Fruit fly (Drosophila melanogaster) Kc167 (cell line): ENCODE results near the gene CG11164.

Source experiments
- Sin3A ChIP-seq: fragments of >200 bp; optimal IDR thresholded peaks from 2 replicates; lab custom pipeline; 2018; ENCODE audit warnings: missing external identifiers
- h ChIP-seq: fragments of >200 bp; optimal IDR thresholded peaks from 3 replicates; lab custom pipeline; 2018; ENCODE audit warnings: missing external identifiers
- insv ChIP-seq: fragments of >200 bp; optimal IDR thresholded peaks from 3 replicates; lab custom pipeline; 2018; ENCODE audit warnings: missing external identifiers
- psq ChIP-seq: fragments of >200 bp; optimal IDR thresholded peaks from 2 replicates; lab custom pipeline; 2017; ENCODE audit warnings: missing external identifiers
- ttk ChIP-seq: sonication (Bioruptor generic); optimal IDR thresholded peaks from 2 replicates; lab custom pipeline; 2017; ENCODE audit warnings: missing external identifiers

DNA sequence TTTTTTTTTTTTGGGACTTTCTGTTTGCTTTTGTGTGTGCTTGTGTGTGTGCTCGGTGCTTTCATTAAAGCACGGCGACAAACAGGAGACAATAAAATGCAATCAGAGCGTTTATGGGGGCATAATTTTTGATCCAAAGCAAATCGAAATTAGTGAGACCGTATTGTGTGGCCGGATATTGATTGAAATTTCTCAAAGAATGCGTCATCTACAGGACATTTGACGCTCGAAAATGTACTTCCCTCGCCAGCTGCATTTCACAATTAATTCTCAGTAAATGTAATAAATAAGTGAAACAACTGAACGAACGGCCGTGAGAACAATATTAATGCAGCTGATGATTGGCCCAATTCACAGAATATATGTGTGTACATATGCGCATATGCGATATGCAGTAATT is 38.4 kb upstream of the CG11164 start:
- no peak for TF ChIP-seq h (lab: Kevin White, UChicago)
- TF ChIP-seq psq = no peak
- TF ChIP-seq Sin3A (lab: Kevin White, UChicago) = no peak
- no peak for TF ChIP-seq ttk
- TF ChIP-seq insv (lab: Kevin White, UChicago) = no peak
